Worm (Caenorhabditis elegans) whole organism, L4/young adult: ENCODE measurements around the gene C16D9.8.

Experiments used
- W03F9.2 ChIP-seq: fragments of 150-350 bp; optimal IDR thresholded peaks from 2 replicates; lab custom pipeline; 2014; ENCODE audit warnings: missing biosample characterization, missing genetic modification characterization
- him-1 ChIP-seq: sonication (generic microtip); optimal IDR thresholded peaks from 2 replicates; lab custom pipeline; 2016; ENCODE audit warnings: missing genotype, missing genetic modification reagents, missing genetic modification characterization, missing compliant biosample characterization

- no peak for TF ChIP-seq W03F9.2 (tag; lab: Kevin White, UChicago)
- TF ChIP-seq him-1 (tag; lab: Kevin White, UChicago), result no peak
Measured at ce11 chrV:8269878-8270277, 6.5 kb upstream of the C16D9.8 start.
